Fruit fly (Drosophila melanogaster) whole organism, embryonic: ENCODE results near the gene IntS6.
A peak's percentile ranks its signal among the peaks of the same experiment; 100 is the strongest.

Source experiments
- Abd-B ChIP-seq: fragments of 200-800 bp; sonication (Bioruptor generic); optimal IDR thresholded peaks from 2 replicates; lab custom pipeline; 2018; ENCODE audit warnings: missing biosample characterization, mild to moderate bottlenecking, missing genetic modification characterization, moderate library complexity
- Atf-2 ChIP-seq: fragments of 200-800 bp; sonication (Bioruptor generic); optimal IDR thresholded peaks from 2 replicates; lab custom pipeline; 2016; ENCODE audit warnings: missing biosample characterization, missing genetic modification characterization
- Atf6 ChIP-seq: fragments of 200-800 bp; sonication (Bioruptor generic); IDR thresholded peaks from 2 replicates; pipeline ENCODE4 v1.3.6; 2022; ENCODE audit warnings: missing biosample characterization, missing genetic modification characterization
- CG10654 ChIP-seq: fragments of 200-800 bp; sonication (Bioruptor generic); optimal IDR thresholded peaks from 2 replicates; lab custom pipeline; 2016; ENCODE audit warnings: missing biosample characterization, missing genetic modification characterization
- CG11504 ChIP-seq: fragments of 200-800 bp; sonication (Bioruptor generic); optimal IDR thresholded peaks from 3 replicates; lab custom pipeline; 2019; ENCODE audit warnings: missing biosample characterization, mild to moderate bottlenecking, missing genetic modification characterization, moderate library complexity
- CG12104 ChIP-seq: fragments of 200-800 bp; sonication (Bioruptor generic); optimal IDR thresholded peaks from 3 replicates; lab custom pipeline; 2016; ENCODE audit warnings: missing biosample characterization, missing genetic modification characterization
- CG12236 ChIP-seq: fragments of 200-800 bp; sonication (Bioruptor generic); optimal IDR thresholded peaks from 2 replicates; lab custom pipeline; 2016; ENCODE audit warnings: missing biosample characterization, missing genetic modification characterization
- CG1233 ChIP-seq: fragments of 200-800 bp; sonication (Bioruptor generic); optimal IDR thresholded peaks from 4 replicates; lab custom pipeline; 2018; ENCODE audit warnings: missing biosample characterization, mild to moderate bottlenecking, missing genetic modification characterization
- CG1647 ChIP-seq: fragments of 200-800 bp; sonication (Bioruptor generic); optimal IDR thresholded peaks from 3 replicates; lab custom pipeline; 2016; ENCODE audit warnings: missing biosample characterization, missing genetic modification characterization
- CG18599 ChIP-seq: fragments of 200-800 bp; sonication (Bioruptor generic); optimal IDR thresholded peaks from 3 replicates; lab custom pipeline; 2017; ENCODE audit warnings: missing biosample characterization, missing genetic modification characterization, mild to moderate bottlenecking, moderate library complexity, missing genetic modification reagents
- CG2116 ChIP-seq: fragments of 200-800 bp; sonication (Bioruptor generic); optimal IDR thresholded peaks from 3 replicates; lab custom pipeline; 2018; ENCODE audit warnings: missing biosample characterization, mild to moderate bottlenecking, missing genetic modification characterization
- CG2129 ChIP-seq: fragments of 200-800 bp; sonication (Bioruptor generic); IDR thresholded peaks from 2 replicates; pipeline ENCODE4 v1.3.6; 2022; ENCODE audit warnings: missing biosample characterization, missing genetic modification characterization; ENCODE audit not compliant: partially characterized antibody
- CG32767 ChIP-seq: fragments of 200-800 bp; sonication (Bioruptor generic); IDR thresholded peaks from 2 replicates; pipeline ENCODE4 v1.3.6; 2022; ENCODE audit warnings: missing biosample characterization, missing genetic modification characterization
- CG4282 ChIP-seq: fragments of 200-800 bp; sonication (Bioruptor generic); optimal IDR thresholded peaks from 2 replicates; lab custom pipeline; 2016; ENCODE audit warnings: missing biosample characterization, missing genetic modification characterization
- CG4730 ChIP-seq: fragments of 200-800 bp; sonication (Bioruptor generic); IDR thresholded peaks from 2 replicates; pipeline ENCODE4 v1.3.6; 2022; ENCODE audit warnings: missing biosample characterization, missing genetic modification characterization
- CG6683 ChIP-seq: fragments of 200-800 bp; sonication (Bioruptor generic); optimal IDR thresholded peaks from 2 replicates; lab custom pipeline; 2017; ENCODE audit warnings: missing biosample characterization, mild to moderate bottlenecking, missing genetic modification characterization, missing genetic modification reagents
- CG7556 ChIP-seq: fragments of 200-800 bp; sonication (Bioruptor generic); optimal IDR thresholded peaks from 2 replicates; lab custom pipeline; 2017; ENCODE audit warnings: missing biosample characterization, mild to moderate bottlenecking, missing genetic modification characterization
- CG7786 ChIP-seq: fragments of 200-800 bp; sonication (Bioruptor generic); optimal IDR thresholded peaks from 2 replicates; lab custom pipeline; 2016; ENCODE audit warnings: missing biosample characterization, missing genetic modification characterization
- CG7839 ChIP-seq: fragments of 200-800 bp; sonication (Bioruptor generic); optimal IDR thresholded peaks from 3 replicates; lab custom pipeline; 2018; ENCODE audit warnings: missing biosample characterization, mild to moderate bottlenecking, missing genetic modification characterization, moderate library complexity
- CG7987 ChIP-seq: fragments of 200-800 bp; sonication (Bioruptor generic); optimal IDR thresholded peaks from 2 replicates; lab custom pipeline; 2018; ENCODE audit warnings: missing biosample characterization, mild to moderate bottlenecking, missing genetic modification characterization, moderate library complexity
- CG8359 ChIP-seq: fragments of 200-800 bp; sonication (Bioruptor generic); optimal IDR thresholded peaks from 2 replicates; lab custom pipeline; 2017; ENCODE audit warnings: missing biosample characterization, mild to moderate bottlenecking, missing genetic modification characterization, borderline replicate concordance
- CG8944 ChIP-seq: fragments of 200-800 bp; sonication (Bioruptor generic); optimal IDR thresholded peaks from 3 replicates; lab custom pipeline; 2016; ENCODE audit warnings: missing biosample characterization, missing genetic modification characterization
- CTCF ChIP-seq: fragments of 200-800 bp; sonication (Bioruptor generic); optimal IDR thresholded peaks from 2 replicates; lab custom pipeline; 2017; ENCODE audit warnings: missing biosample characterization, mild to moderate bottlenecking, missing genetic modification characterization, moderate library complexity
- E2f2 ChIP-seq: fragments of 200-800 bp; sonication (Bioruptor generic); IDR thresholded peaks from 2 replicates; pipeline ENCODE4 v1.3.6; 2022; ENCODE audit warnings: missing biosample characterization, missing genetic modification characterization
- Hey ChIP-seq: fragments of 200-800 bp; sonication (Bioruptor generic); optimal IDR thresholded peaks from 3 replicates; lab custom pipeline; 2018; ENCODE audit warnings: missing biosample characterization, mild to moderate bottlenecking, missing genetic modification characterization
- Sin3A ChIP-seq: fragments of >200 bp; optimal IDR thresholded peaks from 2 replicates; lab custom pipeline; 2018
- Sry-δ ChIP-seq: fragments of 200-800 bp; sonication (Bioruptor generic); optimal IDR thresholded peaks from 2 replicates; lab custom pipeline; 2016; ENCODE audit warnings: missing biosample characterization, missing genetic modification characterization
- TFAM ChIP-seq: fragments of 200-800 bp; sonication (Bioruptor generic); optimal IDR thresholded peaks from 2 replicates; lab custom pipeline; 2017; ENCODE audit warnings: missing biosample characterization, missing genetic modification characterization, inconsistent platforms
- Vsx1 ChIP-seq: fragments of 200-800 bp; sonication (Bioruptor generic); optimal IDR thresholded peaks from 2 replicates; lab custom pipeline; 2017; ENCODE audit warnings: missing biosample characterization, mild to moderate bottlenecking, missing genetic modification characterization, missing genetic modification reagents
- abd-A ChIP-seq: fragments of 200-800 bp; sonication (Bioruptor generic); optimal IDR thresholded peaks from 3 replicates; lab custom pipeline; 2019; ENCODE audit warnings: missing biosample characterization, mild to moderate bottlenecking, missing genetic modification characterization, moderate library complexity
- bcd ChIP-seq: fragments of 200-800 bp; sonication (Bioruptor generic); optimal IDR thresholded peaks from 2 replicates; lab custom pipeline; 2017; ENCODE audit warnings: missing biosample characterization, mild to moderate bottlenecking, missing genetic modification characterization
- btn ChIP-seq: fragments of 200-800 bp; sonication (Bioruptor generic); optimal IDR thresholded peaks from 2 replicates; lab custom pipeline; 2016; ENCODE audit warnings: missing biosample characterization, missing genetic modification characterization
- cad ChIP-seq: fragments of >200 bp; optimal IDR thresholded peaks from 2 replicates; lab custom pipeline; 2017; ENCODE audit warnings: missing biosample characterization, missing genetic modification characterization
- chm ChIP-seq: fragments of 200-800 bp; sonication (Bioruptor generic); IDR thresholded peaks from 2 replicates; pipeline ENCODE4 v1.3.6; 2022; ENCODE audit warnings: missing biosample characterization, missing genetic modification characterization
- dimm ChIP-seq: fragments of 200-800 bp; sonication (Bioruptor generic); IDR thresholded peaks from 2 replicates; pipeline ENCODE4 v1.3.6; 2022; ENCODE audit warnings: missing biosample characterization, missing genetic modification characterization
- dpn ChIP-seq, 2 experiments: fragments of 200-800 bp; sonication (Bioruptor generic); optimal IDR thresholded peaks; 3 replicates each; lab custom pipeline; 2016; ENCODE audit warnings: missing biosample characterization in 2 of 2, missing genetic modification characterization in 2 of 2
- fd96Cb ChIP-seq: fragments of 200-800 bp; sonication (Bioruptor generic); optimal IDR thresholded peaks from 2 replicates; lab custom pipeline; 2018; ENCODE audit warnings: missing biosample characterization, mild to moderate bottlenecking, missing genetic modification characterization, moderate library complexity
- gce ChIP-seq: fragments of 200-800 bp; sonication (Bioruptor generic); IDR thresholded peaks from 3 replicates; pipeline ENCODE4 v1.3.6; 2022; ENCODE audit warnings: missing biosample characterization, missing genetic modification characterization
- gt ChIP-seq: fragments of 200-800 bp; sonication (Bioruptor generic); IDR thresholded peaks from 2 replicates; pipeline ENCODE4 v1.3.6; 2022; ENCODE audit warnings: missing biosample characterization, missing genetic modification characterization
- insv ChIP-seq, 2 experiments: fragments of 200-800 bp; sonication (Bioruptor generic); optimal IDR thresholded peaks; 3 replicates each; lab custom pipeline; 2016 to 2018; ENCODE audit warnings: missing biosample characterization in 2 of 2, missing genetic modification characterization in 2 of 2
- kni ChIP-seq: fragments of 200-800 bp; sonication (Bioruptor generic); optimal IDR thresholded peaks from 3 replicates; lab custom pipeline; 2017; ENCODE audit warnings: mild to moderate bottlenecking, missing biosample characterization, missing genetic modification reagents, missing genetic modification characterization
- knrl ChIP-seq: fragments of 200-800 bp; sonication (Bioruptor generic); IDR thresholded peaks from 3 replicates; pipeline ENCODE4 v1.3.6; 2022; ENCODE audit warnings: missing biosample characterization, missing genetic modification characterization; ENCODE audit not compliant: partially characterized antibody
- maf-S ChIP-seq: fragments of 200-800 bp; sonication (Bioruptor generic); optimal IDR thresholded peaks from 2 replicates; lab custom pipeline; 2016; ENCODE audit warnings: missing biosample characterization, missing genetic modification characterization
- sens ChIP-seq: fragments of 200-800 bp; sonication (Bioruptor generic); peaks from one replicate; lab custom pipeline; 2016; ENCODE audit warnings: missing biosample characterization, missing genetic modification characterization
- tup ChIP-seq: fragments of 200-800 bp; sonication (Bioruptor generic); optimal IDR thresholded peaks from 2 replicates; lab custom pipeline; 2016; ENCODE audit warnings: missing biosample characterization, mild to moderate bottlenecking, missing genetic modification characterization, moderate library complexity
- wdn ChIP-seq: fragments of 200-800 bp; sonication (Bioruptor generic); IDR thresholded peaks from 2 replicates; pipeline ENCODE4 v1.3.6; 2022; ENCODE audit warnings: missing biosample characterization, missing genetic modification characterization

Gene IntS6

DNA sequence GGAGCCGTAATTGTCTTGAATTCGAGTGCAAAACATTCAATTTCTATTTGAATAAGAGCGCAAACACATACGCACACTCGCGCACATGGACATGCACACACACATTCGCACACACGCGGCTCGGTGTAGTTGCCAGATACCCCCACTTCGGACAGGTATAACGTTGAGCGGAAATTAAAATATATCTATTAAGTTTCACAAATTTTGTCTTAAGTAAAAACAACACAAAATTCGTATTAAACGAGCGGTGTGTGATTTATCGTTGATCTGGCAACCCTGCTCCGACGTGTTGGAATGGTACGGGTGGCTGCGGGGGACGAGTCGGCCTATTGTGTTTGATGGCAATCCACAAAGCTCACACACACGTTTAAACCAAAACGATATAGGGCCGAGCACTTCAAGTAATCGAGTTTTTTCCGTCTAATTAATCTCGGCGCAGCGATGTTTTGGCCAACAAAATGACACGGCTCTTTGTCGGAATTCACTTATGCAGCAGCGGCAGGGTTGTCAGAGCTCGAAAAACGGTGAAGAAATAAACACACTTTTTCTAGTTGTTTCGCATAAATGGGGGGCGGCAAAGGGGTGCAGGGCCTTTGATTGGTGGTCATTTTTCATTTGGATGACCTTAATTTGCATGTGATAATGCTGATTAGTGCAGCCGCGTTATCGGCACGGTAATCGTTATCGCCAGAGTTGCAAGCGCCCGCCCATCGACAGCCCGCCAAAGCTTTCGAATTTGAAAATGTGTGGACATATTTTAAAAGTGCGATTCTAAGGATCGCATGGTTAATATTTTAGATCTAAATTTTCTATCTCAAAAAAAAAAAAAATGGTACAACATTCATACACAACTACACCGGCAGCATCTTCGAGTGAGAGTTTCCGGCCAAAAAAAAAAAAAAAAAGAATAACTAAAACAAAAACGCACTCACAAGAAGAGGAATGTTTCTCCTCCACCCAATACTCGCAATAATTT is 926 bp downstream of the IntS6 start (continued):
- TF ChIP-seq dimm (GFP tag; lab: Robert Waterston, UW): peak; percentile 60; the same call in 1 of the 2 replicates
- TF ChIP-seq CG6683 (GFP tag; lab: Kevin White, UChicago): peak; percentile 48
- TF ChIP-seq CG32767 (GFP tag; lab: Robert Waterston, UW): no peak
- TF ChIP-seq CG2129 (GFP tag; lab: Robert Waterston, UW): no peak
- TF ChIP-seq E2f2 (GFP tag; lab: Robert Waterston, UW): peak; percentile 85
- no peak for TF ChIP-seq cad (GFP tag; lab: Kevin White, UChicago)
- peak; percentile 68; the same call in 2 of the 3 replicates for TF ChIP-seq gce (GFP tag; lab: Robert Waterston, UW)
- no peak for TF ChIP-seq insv (GFP tag; optimal IDR thresholded peaks at IDR 0.05; lab: Kevin White, UChicago)
- TF ChIP-seq Abd-B (GFP tag; lab: Kevin White, UChicago): peak; percentile 65
- TF ChIP-seq wdn (GFP tag; lab: Robert Waterston, UW): peak; percentile 70
- TF ChIP-seq, all 482 proteins: peak for 361

DNA sequence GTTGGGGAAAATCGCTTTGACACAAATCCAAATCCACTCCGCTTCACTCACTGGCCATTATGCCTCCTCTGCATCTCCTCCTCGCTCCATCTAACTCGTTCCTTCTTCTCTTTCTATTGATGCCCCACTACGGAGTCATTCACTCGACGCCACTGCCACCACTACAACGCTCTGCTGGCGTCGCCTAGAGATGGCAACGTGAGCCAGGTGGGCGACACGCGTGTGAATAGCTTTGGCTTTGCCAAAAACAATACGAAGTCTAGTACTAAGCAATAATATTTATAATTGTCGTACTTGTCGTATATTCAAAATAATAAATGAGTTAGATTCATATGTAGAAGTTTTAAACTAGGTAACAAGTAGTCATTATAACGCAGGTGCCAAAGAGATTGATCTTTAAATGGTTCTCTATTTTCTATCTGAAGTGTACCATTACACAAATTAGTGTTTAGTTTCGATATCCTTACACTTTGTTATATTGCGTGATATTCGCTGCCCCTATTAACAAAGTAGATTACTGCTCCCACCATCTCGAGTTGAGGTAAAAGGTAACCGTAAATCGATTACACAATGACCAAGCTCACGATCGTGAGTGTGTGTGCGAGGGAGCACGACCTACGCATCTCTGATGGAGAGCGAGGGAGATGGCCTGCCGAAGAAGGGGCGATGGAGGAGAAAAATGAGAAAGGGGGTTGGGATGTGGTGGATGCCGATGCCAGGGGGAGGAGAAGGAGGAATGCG is 1.9 kb downstream of the IntS6 start:
- TF ChIP-seq maf-S (GFP tag; lab: Kevin White, UChicago) (peak; percentile 53), CG7786 (no peak), CG7556 (GFP tag; lab: Kevin White, UChicago) (peak; percentile 44), tup (no peak), dpn (GFP tag; optimal IDR thresholded peaks at IDR 0.05; lab: Kevin White, UChicago) (peak in 1 of 2 experiments; percentile 4), bcd (GFP tag; lab: Kevin White, UChicago) (peak; percentile 41), fd96Cb (tag; lab: Kevin White, UChicago) (no peak), TFAM (GFP tag; lab: Kevin White, UChicago) (no peak), knrl (GFP tag; lab: Robert Waterston, UW) (peak; percentile 69; the same call in 2 of the 3 replicates), CG7839 (tag; lab: Kevin White, UChicago) (peak; percentile 19), Sin3A (no peak), CG12236 (GFP tag; lab: Kevin White, UChicago) (no peak), chm (GFP tag; lab: Robert Waterston, UW) (peak; percentile 71), CG8944 (no peak), CG11504 (peak; percentile 17), abd-A (tag; lab: Kevin White, UChicago) (no peak), Abd-B (GFP tag; lab: Kevin White, UChicago) (no peak), CG8359 (GFP tag; lab: Kevin White, UChicago) (no peak), CG1233 (no peak), kni (GFP tag; lab: Kevin White, UChicago) (no peak), CG7987 (GFP tag; lab: Kevin White, UChicago) (no peak), CG1647 (GFP tag; lab: Kevin White, UChicago) (no peak), CG18599 (GFP tag; lab: Kevin White, UChicago) (peak; percentile 41), gt (no peak), Hey (tag; lab: Kevin White, UChicago) (no peak), btn (GFP tag; lab: Kevin White, UChicago) (no peak), CTCF (GFP tag; lab: Kevin White, UChicago) (no peak), CG10654 (GFP tag; lab: Kevin White, UChicago) (no peak), CG4730 (GFP tag; lab: Robert Waterston, UW) (no peak), CG2116 (no peak), Atf-2 (GFP tag; lab: Kevin White, UChicago) (peak; percentile 5), sens (peak; percentile 84), Atf6 (GFP tag; lab: Robert Waterston, UW) (no peak), CG12104 (no peak), Sry-δ (GFP tag; lab: Kevin White, UChicago) (peak; percentile 69), CG6683 (GFP tag; lab: Kevin White, UChicago) (no peak), Vsx1 (GFP tag; lab: Kevin White, UChicago) (no peak), CG4282 (GFP tag; lab: Kevin White, UChicago) (no peak)
